Fruit fly (Drosophila melanogaster) whole organism, embryonic: ENCODE data around the gene CG43251.

ENCODE experiments used
- Aef1 ChIP-seq: fragments of 200-800 bp; sonication (Bioruptor generic); IDR thresholded peaks from 3 replicates; pipeline ENCODE4 v1.3.6; 2022; ENCODE audit warnings: missing biosample characterization, missing genetic modification characterization
- Atf-2 ChIP-seq: fragments of 200-800 bp; sonication (Bioruptor generic); optimal IDR thresholded peaks from 2 replicates; lab custom pipeline; 2016; ENCODE audit warnings: missing biosample characterization, missing genetic modification characterization
- Awh ChIP-seq: fragments of 200-800 bp; sonication (Bioruptor generic); IDR thresholded peaks from 2 replicates; pipeline ENCODE4, ENCODE4 v1.3.6; 2022; ENCODE audit warnings: missing biosample characterization, missing genetic modification characterization
- CG10431 ChIP-seq: fragments of 200-800 bp; sonication (Bioruptor generic); optimal IDR thresholded peaks from 3 replicates; lab custom pipeline; 2018; ENCODE audit warnings: missing biosample characterization, mild to moderate bottlenecking, missing genetic modification characterization
- CG12299 ChIP-seq: fragments of 200-800 bp; sonication (Bioruptor generic); optimal IDR thresholded peaks from 2 replicates; lab custom pipeline; 2018; ENCODE audit warnings: missing biosample characterization, mild to moderate bottlenecking, missing genetic modification characterization
- CG1233 ChIP-seq: fragments of 200-800 bp; sonication (Bioruptor generic); optimal IDR thresholded peaks from 4 replicates; lab custom pipeline; 2018; ENCODE audit warnings: missing biosample characterization, mild to moderate bottlenecking, missing genetic modification characterization
- CG13624 ChIP-seq: fragments of 200-800 bp; sonication (Bioruptor generic); optimal IDR thresholded peaks from 2 replicates; lab custom pipeline; 2016; ENCODE audit warnings: missing biosample characterization, missing genetic modification characterization
- CG13894 ChIP-seq: fragments of 200-800 bp; sonication (Bioruptor generic); optimal IDR thresholded peaks from 3 replicates; lab custom pipeline; 2018; ENCODE audit warnings: missing biosample characterization, mild to moderate bottlenecking, missing genetic modification characterization, moderate library complexity
- CG17612 ChIP-seq: fragments of 200-800 bp; sonication (Bioruptor generic); IDR thresholded peaks from 2 replicates; pipeline ENCODE4 v1.3.6; 2022; ENCODE audit warnings: missing biosample characterization, missing genetic modification characterization
- CG17802 ChIP-seq: fragments of 200-800 bp; sonication (Bioruptor generic); optimal IDR thresholded peaks from 2 replicates; lab custom pipeline; 2018; ENCODE audit warnings: missing biosample characterization, mild to moderate bottlenecking, missing genetic modification characterization, moderate library complexity
- CG2116 ChIP-seq: fragments of 200-800 bp; sonication (Bioruptor generic); optimal IDR thresholded peaks from 3 replicates; lab custom pipeline; 2018; ENCODE audit warnings: missing biosample characterization, mild to moderate bottlenecking, missing genetic modification characterization
- CG3281 ChIP-seq: fragments of 200-800 bp; sonication (Bioruptor generic); optimal IDR thresholded peaks from 3 replicates; lab custom pipeline; 2017; ENCODE audit warnings: missing biosample characterization, mild to moderate bottlenecking, missing genetic modification characterization
- CG6175 ChIP-seq: fragments of 200-800 bp; sonication (Bioruptor generic); IDR thresholded peaks from 3 replicates; pipeline ENCODE4 v1.3.6; 2022; ENCODE audit warnings: missing biosample characterization, missing genetic modification characterization
- CG9215 ChIP-seq: fragments of 200-800 bp; sonication (Bioruptor generic); IDR thresholded peaks from 2 replicates; pipeline ENCODE4 v1.3.6; 2022; ENCODE audit warnings: missing biosample characterization, missing genetic modification characterization
- CG9932 ChIP-seq: fragments of 200-800 bp; sonication (Bioruptor generic); IDR thresholded peaks from 2 replicates; pipeline ENCODE4 v1.3.6; 2022; ENCODE audit warnings: missing biosample characterization, missing genetic modification characterization
- CkIIα-i1 ChIP-seq: fragments of 200-800 bp; sonication (Bioruptor generic); IDR thresholded peaks from 2 replicates; pipeline ENCODE4 v1.3.6; 2022; ENCODE audit warnings: missing biosample characterization, missing genetic modification characterization
- Dip3 ChIP-seq: fragments of 200-800 bp; sonication (Bioruptor generic); optimal IDR thresholded peaks from 3 replicates; lab custom pipeline; 2016; ENCODE audit warnings: missing biosample characterization, missing genetic modification characterization
- Eip74EF ChIP-seq, 2 experiments: fragments of 200-800 bp in 1 of 2; fragments of >200 bp in 1 of 2; sonication (Bioruptor generic) in 1 of 2; optimal IDR thresholded peaks; 2 replicates each; lab custom pipeline; 2017 to 2019; ENCODE audit warnings: missing biosample characterization in 2 of 2, missing genetic modification characterization in 2 of 2, mild to moderate bottlenecking in 1 of 2, moderate library complexity in 1 of 2
- HLHmδ ChIP-seq: fragments of 200-800 bp; sonication (Bioruptor generic); optimal IDR thresholded peaks from 2 replicates; lab custom pipeline; 2018; ENCODE audit warnings: missing biosample characterization, mild to moderate bottlenecking, missing genetic modification characterization, moderate library complexity
- HmgZ ChIP-seq: fragments of 200-800 bp; sonication (Bioruptor generic); optimal IDR thresholded peaks from 2 replicates; lab custom pipeline; 2018; ENCODE audit warnings: missing biosample characterization, mild to moderate bottlenecking, missing genetic modification characterization
- Hmr ChIP-seq: fragments of 200-800 bp; sonication (Bioruptor generic); optimal IDR thresholded peaks from 3 replicates; lab custom pipeline; 2017; ENCODE audit warnings: mild to moderate bottlenecking, missing biosample characterization, missing genetic modification reagents, missing genetic modification characterization
- Jarid2 ChIP-seq: fragments of 200-800 bp; sonication (Bioruptor generic); optimal IDR thresholded peaks from 3 replicates; lab custom pipeline; 2017; ENCODE audit warnings: mild to moderate bottlenecking, missing biosample characterization, missing genetic modification reagents, missing genetic modification characterization
- Meics ChIP-seq: fragments of 200-800 bp; sonication (Bioruptor generic); optimal IDR thresholded peaks from 2 replicates; lab custom pipeline; 2017; ENCODE audit warnings: missing biosample characterization, mild to moderate bottlenecking, missing genetic modification characterization
- Sox100B ChIP-seq: fragments of 200-800 bp; sonication (Bioruptor generic); optimal IDR thresholded peaks from 3 replicates; lab custom pipeline; 2018; ENCODE audit warnings: missing biosample characterization, mild to moderate bottlenecking, missing genetic modification characterization
- Stat92E ChIP-seq, 3 experiments: fragments of >200 bp in 2 of 3; fragments of 200-800 bp in 1 of 3; sonication (Bioruptor generic) in 1 of 3; optimal IDR thresholded peaks; 2 replicates each; lab custom pipeline; 2017 to 2019; ENCODE audit warnings: missing biosample characterization in 3 of 3, missing genetic modification characterization in 3 of 3, mild to moderate bottlenecking in 1 of 3, moderate library complexity in 1 of 3
- az2 ChIP-seq: fragments of 200-800 bp; sonication (Bioruptor generic); optimal IDR thresholded peaks from 3 replicates; lab custom pipeline; 2016; ENCODE audit warnings: missing biosample characterization, missing genetic modification characterization
- chm ChIP-seq: fragments of 200-800 bp; sonication (Bioruptor generic); IDR thresholded peaks from 2 replicates; pipeline ENCODE4 v1.3.6; 2022; ENCODE audit warnings: missing biosample characterization, missing genetic modification characterization
- chn ChIP-seq: fragments of 200-800 bp; sonication (Bioruptor generic); optimal IDR thresholded peaks from 2 replicates; lab custom pipeline; 2016; ENCODE audit warnings: missing biosample characterization, missing genetic modification characterization
- croc ChIP-seq: fragments of 200-800 bp; sonication (Bioruptor generic); conservative IDR thresholded peaks from 3 replicates; pipeline ENCODE4 v1.3.6; 2022; ENCODE audit warnings: missing biosample characterization, missing genetic modification characterization
- crol ChIP-seq: fragments of 200-800 bp; sonication (Bioruptor generic); IDR thresholded peaks from 2 replicates; pipeline ENCODE4 v1.3.6; 2022; ENCODE audit warnings: missing biosample characterization, missing genetic modification characterization
- da ChIP-seq: fragments of 200-800 bp; sonication (Bioruptor generic); optimal IDR thresholded peaks from 2 replicates; lab custom pipeline; 2016; ENCODE audit warnings: missing biosample characterization, missing genetic modification characterization
- exex ChIP-seq: fragments of 200-800 bp; sonication (Bioruptor generic); optimal IDR thresholded peaks from 4 replicates; lab custom pipeline; 2018; ENCODE audit warnings: missing biosample characterization, mild to moderate bottlenecking, missing genetic modification characterization, moderate library complexity
- gce ChIP-seq: fragments of 200-800 bp; sonication (Bioruptor generic); IDR thresholded peaks from 3 replicates; pipeline ENCODE4 v1.3.6; 2022; ENCODE audit warnings: missing biosample characterization, missing genetic modification characterization
- gem ChIP-seq: fragments of 200-800 bp; sonication (Bioruptor generic); optimal IDR thresholded peaks from 2 replicates; lab custom pipeline; 2019; ENCODE audit warnings: missing biosample characterization, mild to moderate bottlenecking, missing genetic modification characterization, moderate library complexity
- grau ChIP-seq: fragments of 200-800 bp; optimal IDR thresholded peaks from 3 replicates; lab custom pipeline; 2019; ENCODE audit warnings: missing biosample characterization, mild to moderate bottlenecking, missing genetic modification characterization, moderate library complexity
- hbn ChIP-seq: fragments of 200-800 bp; sonication (Bioruptor generic); IDR thresholded peaks from 2 replicates; pipeline ENCODE4 v1.3.6; 2022; ENCODE audit warnings: missing biosample characterization, missing genetic modification characterization; ENCODE audit not compliant: partially characterized antibody
- jigr1 ChIP-seq: fragments of 200-800 bp; sonication (Bioruptor generic); IDR thresholded peaks from 3 replicates; pipeline ENCODE4 v1.3.6; 2022; ENCODE audit warnings: missing biosample characterization, missing genetic modification characterization
- kay ChIP-seq: fragments of 200-800 bp; sonication (Bioruptor generic); optimal IDR thresholded peaks from 2 replicates; lab custom pipeline; 2016; ENCODE audit warnings: missing biosample characterization, missing genetic modification characterization
- lab ChIP-seq: fragments of 200-800 bp; sonication (Bioruptor generic); optimal IDR thresholded peaks from 3 replicates; lab custom pipeline; 2017; ENCODE audit warnings: missing biosample characterization, missing genetic modification characterization, mild to moderate bottlenecking, moderate library complexity, missing genetic modification reagents
- nau ChIP-seq: fragments of 200-800 bp; sonication (Bioruptor generic); optimal IDR thresholded peaks from 3 replicates; lab custom pipeline; 2017; ENCODE audit warnings: missing biosample characterization, mild to moderate bottlenecking, missing genetic modification characterization, missing genetic modification reagents
- pum ChIP-seq: fragments of 200-800 bp; sonication (Bioruptor generic); optimal IDR thresholded peaks from 2 replicates; lab custom pipeline; 2016; ENCODE audit warnings: missing biosample characterization, missing genetic modification characterization
- repo ChIP-seq: fragments of 200-800 bp; sonication (Bioruptor generic); optimal IDR thresholded peaks from 2 replicates; lab custom pipeline; 2016; ENCODE audit warnings: missing biosample characterization, missing genetic modification characterization
- sna ChIP-seq: fragments of 200-800 bp; sonication (Bioruptor generic); IDR thresholded peaks from 2 replicates; pipeline ENCODE4 v1.3.6; 2022; ENCODE audit warnings: missing biosample characterization, missing genetic modification characterization; ENCODE audit not compliant: partially characterized antibody
- sqz ChIP-seq: fragments of 200-800 bp; sonication (Bioruptor generic); optimal IDR thresholded peaks from 3 replicates; lab custom pipeline; 2018; ENCODE audit warnings: missing biosample characterization, mild to moderate bottlenecking, missing genetic modification characterization
- sr ChIP-seq: fragments of 200-800 bp; sonication (Bioruptor generic); IDR thresholded peaks from 3 replicates; pipeline ENCODE4 v1.3.6; 2022; ENCODE audit warnings: missing biosample characterization, missing genetic modification characterization
- tgo ChIP-seq: fragments of 200-800 bp; sonication (Bioruptor generic); IDR thresholded peaks from 3 replicates; pipeline ENCODE4 v1.3.6; 2022; ENCODE audit warnings: missing biosample characterization, missing genetic modification characterization
- unc-4 ChIP-seq: fragments of 200-800 bp; sonication (Bioruptor generic); IDR thresholded peaks from 2 replicates; pipeline ENCODE4 v1.3.6; 2022; ENCODE audit warnings: missing biosample characterization, missing genetic modification characterization; ENCODE audit not compliant: partially characterized antibody
- wdn ChIP-seq: fragments of 200-800 bp; sonication (Bioruptor generic); IDR thresholded peaks from 2 replicates; pipeline ENCODE4 v1.3.6; 2022; ENCODE audit warnings: missing biosample characterization, missing genetic modification characterization
- zf30C ChIP-seq: fragments of 200-800 bp; sonication (Bioruptor generic); optimal IDR thresholded peaks from 3 replicates; lab custom pipeline; 2018; ENCODE audit warnings: missing biosample characterization, mild to moderate bottlenecking, missing genetic modification characterization
- zfh2 ChIP-seq: fragments of 200-800 bp; sonication (Bioruptor generic); optimal IDR thresholded peaks from 2 replicates; lab custom pipeline; 2016; ENCODE audit warnings: missing biosample characterization, missing genetic modification characterization

CG43251 gene

DNA sequence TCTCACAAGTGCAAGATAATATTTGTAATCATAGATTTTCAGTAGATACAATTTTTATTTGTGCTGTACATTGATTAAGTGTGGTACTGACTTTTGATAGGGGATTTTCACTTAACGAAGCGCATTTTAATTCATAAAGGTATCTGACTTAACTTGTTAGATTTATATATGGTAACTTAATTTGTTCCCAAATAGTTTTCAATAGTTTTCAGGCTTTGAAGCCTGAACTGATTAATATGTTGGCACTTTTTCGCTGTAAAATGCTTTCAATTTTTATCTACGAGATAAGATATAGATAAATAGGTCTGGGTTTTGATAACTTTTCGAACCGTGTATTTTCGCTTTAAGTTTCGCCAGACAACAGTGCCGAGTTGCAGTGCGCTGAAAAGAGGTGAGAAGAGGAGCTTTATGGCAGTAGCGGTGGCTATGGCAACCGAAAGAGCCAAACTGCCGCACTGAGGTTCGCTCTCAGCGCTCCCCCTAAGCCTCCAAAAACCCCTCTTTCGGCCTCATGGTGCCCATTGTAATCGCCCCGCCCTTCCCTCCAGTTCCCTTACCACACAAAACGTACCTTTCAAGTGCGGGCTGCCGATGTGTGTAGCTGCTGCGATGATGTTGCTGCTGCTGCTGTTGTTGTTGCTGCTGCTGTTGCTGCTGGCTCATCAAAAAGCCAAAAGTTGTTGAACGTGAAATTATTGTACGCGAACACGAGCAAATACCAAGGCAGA is 25.0 kb upstream of the CG43251 start (continued):
- no peak for TF ChIP-seq Eip74EF (GFP tag; optimal IDR thresholded peaks at IDR 0.05; lab: Kevin White, UChicago)
- no peak for TF ChIP-seq croc (GFP tag; lab: Robert Waterston, UW)
- no peak for TF ChIP-seq tgo (GFP tag; lab: Robert Waterston, UW)
- no peak for TF ChIP-seq Hmr (GFP tag; lab: Kevin White, UChicago)
- no peak for TF ChIP-seq nau (GFP tag; lab: Kevin White, UChicago)
- no peak for TF ChIP-seq Meics (GFP tag; lab: Kevin White, UChicago)
- peak; percentile 93 for TF ChIP-seq crol (GFP tag; lab: Robert Waterston, UW)
- TF ChIP-seq gem (tag; lab: Kevin White, UChicago), result no peak
- no peak for TF ChIP-seq HLHmδ (GFP tag; lab: Kevin White, UChicago)
- TF ChIP-seq az2, result no peak
- TF ChIP-seq Atf-2 (GFP tag; lab: Kevin White, UChicago), result no peak
- TF ChIP-seq chn (GFP tag; lab: Kevin White, UChicago), result no peak
- TF ChIP-seq CG13624 (GFP tag; lab: Kevin White, UChicago), result no peak
- TF ChIP-seq CG9932, result no peak
- no peak for TF ChIP-seq Awh
- no peak for TF ChIP-seq gce
- TF ChIP-seq Sox100B (GFP tag; lab: Kevin White, UChicago), result no peak
- no peak for TF ChIP-seq CG13894
- TF ChIP-seq zf30C (GFP tag; lab: Kevin White, UChicago), result no peak
- no peak for TF ChIP-seq CG2116 (GFP tag; lab: Kevin White, UChicago)
- no peak for TF ChIP-seq exex (tag; lab: Kevin White, UChicago)
- no peak for TF ChIP-seq grau (tag; lab: Kevin White, UChicago)
- no peak for TF ChIP-seq pum (GFP tag; lab: Kevin White, UChicago)
- TF ChIP-seq da (GFP tag; lab: Kevin White, UChicago), result no peak
- TF ChIP-seq zfh2 (GFP tag; lab: Kevin White, UChicago), result no peak
- TF ChIP-seq Aef1, result no peak
- TF ChIP-seq hbn (GFP tag; lab: Robert Waterston, UW), result no peak
- TF ChIP-seq unc-4 (GFP tag; lab: Robert Waterston, UW), result no peak
- TF ChIP-seq CG17802 (tag; lab: Kevin White, UChicago), result no peak
- no peak for TF ChIP-seq repo (GFP tag; lab: Kevin White, UChicago)
- TF ChIP-seq wdn (GFP tag; lab: Robert Waterston, UW), result no peak
- TF ChIP-seq sna, result no peak
- 0 out of 2 replicates have a peak, but pooled peaks have one; percentile 16 for TF ChIP-seq CG9215 (GFP tag; lab: Robert Waterston, UW)
- no peak for TF ChIP-seq kay (GFP tag; lab: Kevin White, UChicago)
- no peak for TF ChIP-seq jigr1 (GFP tag; lab: Robert Waterston, UW)
- no peak for TF ChIP-seq CG17612 (GFP tag; lab: Robert Waterston, UW)
- no peak for TF ChIP-seq Jarid2 (GFP tag; lab: Kevin White, UChicago)
- TF ChIP-seq chm (GFP tag; lab: Robert Waterston, UW), result 0 out of 2 replicates have a peak, but pooled peaks have one; percentile 47
- TF ChIP-seq CG1233 (GFP tag; lab: Kevin White, UChicago), result no peak
- no peak for TF ChIP-seq sqz (GFP tag; lab: Kevin White, UChicago)
- TF ChIP-seq HmgZ (tag; lab: Kevin White, UChicago), result no peak
- TF ChIP-seq lab (GFP tag; lab: Kevin White, UChicago), result peak; percentile 32
- TF ChIP-seq CG10431 (GFP tag; lab: Kevin White, UChicago), result no peak
- TF ChIP-seq Dip3 (GFP tag; lab: Kevin White, UChicago), result no peak
- TF ChIP-seq CG12299 (tag; lab: Kevin White, UChicago), result no peak
- peak; percentile 29; the same call in 1 of the 3 replicates for TF ChIP-seq CG6175 (GFP tag; lab: Robert Waterston, UW)
- no peak for TF ChIP-seq CG3281 (GFP tag; lab: Kevin White, UChicago)
- no peak for TF ChIP-seq CkIIα-i1
- TF ChIP-seq sr, result no peak
- no peak for TF ChIP-seq Stat92E (GFP tag; optimal IDR thresholded peaks at IDR 0.05; lab: Kevin White, UChicago)
